Worm (Caenorhabditis elegans) whole organism, L2 larva: Measurements from ENCODE around the gene Y32H12A.7.

Experiments used
- C34F6.9 ChIP-seq: fragments of 150-350 bp; optimal IDR thresholded peaks from 2 replicates; lab custom pipeline; 2014; ENCODE audit warnings: missing biosample characterization, missing genetic modification characterization
- F13H6.1 ChIP-seq: sonication (generic microtip); optimal IDR thresholded peaks from 2 replicates; lab custom pipeline; 2016; ENCODE audit warnings: missing genetic modification characterization, missing compliant biosample characterization
- aly-2 ChIP-seq: fragments of 150-350 bp; optimal IDR thresholded peaks from 2 replicates; lab custom pipeline; 2014; ENCODE audit warnings: missing biosample characterization, missing genetic modification characterization
- blmp-1 ChIP-seq: sonication (generic microtip); optimal IDR thresholded peaks from 2 replicates; lab custom pipeline; 2017; ENCODE audit warnings: missing genetic modification characterization, mild to moderate bottlenecking, missing compliant biosample characterization, antibody characterized with exemption, moderate library complexity; ENCODE audit not compliant: insufficient read depth
- ceh-82 ChIP-seq: fragments of 150-350 bp; optimal IDR thresholded peaks from 2 replicates; lab custom pipeline; 2014; ENCODE audit warnings: missing biosample characterization, missing genetic modification characterization
- crh-2 ChIP-seq: sonication (generic microtip); optimal IDR thresholded peaks from 2 replicates; lab custom pipeline; 2017; ENCODE audit warnings: missing biosample characterization, missing genetic modification characterization
- dmd-4 ChIP-seq: sonication (generic microtip); optimal IDR thresholded peaks from 2 replicates; lab custom pipeline; 2017; ENCODE audit warnings: missing biosample characterization, missing genetic modification characterization
- elt-1 ChIP-seq: fragments of 150-350 bp; optimal IDR thresholded peaks from 2 replicates; lab custom pipeline; 2014; ENCODE audit warnings: missing biosample characterization, missing genetic modification characterization
- elt-3 ChIP-seq: sonication (generic microtip); optimal IDR thresholded peaks from 2 replicates; lab custom pipeline; 2017; ENCODE audit warnings: missing biosample characterization, missing genetic modification characterization
- fos-1 ChIP-seq: fragments of 150-350 bp; optimal IDR thresholded peaks from 2 replicates; lab custom pipeline; 2014; ENCODE audit warnings: missing biosample characterization, missing genetic modification characterization
- gmeb-1 ChIP-seq: fragments of 150-350 bp; optimal IDR thresholded peaks from 2 replicates; lab custom pipeline; 2014; ENCODE audit warnings: missing biosample characterization, missing genetic modification characterization
- lin-11 ChIP-seq: fragments of 150-350 bp; sonication (generic microtip); optimal IDR thresholded peaks from 2 replicates; lab custom pipeline; 2014; ENCODE audit warnings: missing biosample characterization, missing genetic modification characterization, inconsistent platforms, mixed read lengths
- lin-13 ChIP-seq: fragments of 150-350 bp; optimal IDR thresholded peaks from 2 replicates; lab custom pipeline; 2014; ENCODE audit warnings: missing biosample characterization, missing genetic modification reagents, missing genetic modification characterization
- lsy-2 ChIP-seq, 2 experiments: fragments of 150-350 bp in 1 of 2; sonication (generic microtip) in 1 of 2; optimal IDR thresholded peaks; 2 replicates each; lab custom pipeline; 2014 to 2017; ENCODE audit warnings: missing biosample characterization in 2 of 2, missing genetic modification characterization in 2 of 2
- mab-5 ChIP-seq: fragments of 150-350 bp; optimal IDR thresholded peaks from 2 replicates; lab custom pipeline; 2014; ENCODE audit warnings: missing biosample characterization, missing genetic modification characterization
- mbf-1 ChIP-seq: sonication (generic microtip); optimal IDR thresholded peaks from 2 replicates; lab custom pipeline; 2017; ENCODE audit warnings: missing biosample characterization, missing genetic modification characterization
- nhr-10 ChIP-seq: sonication (generic microtip); optimal IDR thresholded peaks from 2 replicates; lab custom pipeline; 2017; ENCODE audit warnings: missing biosample characterization, missing genetic modification characterization
- nhr-12 ChIP-seq: fragments of 150-350 bp; optimal IDR thresholded peaks from 2 replicates; lab custom pipeline; 2014; ENCODE audit warnings: missing biosample characterization, missing genetic modification characterization
- nhr-129 ChIP-seq: fragments of 150-350 bp; optimal IDR thresholded peaks from 2 replicates; lab custom pipeline; 2014; ENCODE audit warnings: missing biosample characterization, missing genetic modification characterization
- nhr-21 ChIP-seq: fragments of 150-350 bp; optimal IDR thresholded peaks from 2 replicates; lab custom pipeline; 2014; ENCODE audit warnings: missing biosample characterization, missing genetic modification characterization
- nhr-23 ChIP-seq: fragments of 150-350 bp; optimal IDR thresholded peaks from 2 replicates; lab custom pipeline; 2014; ENCODE audit warnings: missing biosample characterization, missing genetic modification reagents, missing genetic modification characterization
- nhr-25 ChIP-seq: fragments of 150-350 bp; sonication (generic microtip); optimal IDR thresholded peaks from 3 replicates; lab custom pipeline; 2014; ENCODE audit warnings: missing biosample characterization, missing genetic modification characterization
- nhr-6 ChIP-seq: fragments of 150-350 bp; optimal IDR thresholded peaks from 2 replicates; lab custom pipeline; 2014; ENCODE audit warnings: missing biosample characterization, missing genetic modification characterization
- nhr-77 ChIP-seq: fragments of 150-350 bp; optimal IDR thresholded peaks from 2 replicates; lab custom pipeline; 2014; ENCODE audit warnings: missing biosample characterization, missing genetic modification characterization
- peb-1 ChIP-seq: fragments of 150-350 bp; optimal IDR thresholded peaks from 2 replicates; lab custom pipeline; 2014; ENCODE audit warnings: missing biosample characterization, missing genetic modification characterization
- skn-1 ChIP-seq: sonication (generic microtip); optimal IDR thresholded peaks from 2 replicates; lab custom pipeline; 2017; ENCODE audit warnings: missing biosample characterization, missing genetic modification characterization
- snpc-4 ChIP-seq: fragments of 150-350 bp; optimal IDR thresholded peaks from 2 replicates; lab custom pipeline; 2014; ENCODE audit warnings: missing biosample characterization, missing genetic modification characterization
- unc-55 ChIP-seq: fragments of 150-350 bp; sonication (generic microtip); optimal IDR thresholded peaks from 3 replicates; lab custom pipeline; 2014; ENCODE audit warnings: missing biosample characterization, missing genetic modification reagents, missing genetic modification characterization
- zag-1 ChIP-seq: fragments of 150-350 bp; optimal IDR thresholded peaks from 2 replicates; lab custom pipeline; 2014; ENCODE audit warnings: missing biosample characterization, missing genetic modification characterization
- ztf-11 ChIP-seq: sonication (generic microtip); optimal IDR thresholded peaks from 2 replicates; lab custom pipeline; 2017; ENCODE audit warnings: missing biosample characterization, missing genetic modification characterization

Gene Y32H12A.7

ce11 chrIII:5379879-5380331, 5.3 kb downstream of the Y32H12A.7 start, which contains the start of gene paqr-2 (continued):
- TF ChIP-seq nhr-10 (tag; lab: Kevin White, UChicago) (no peak), peb-1 (tag; lab: Kevin White, UChicago) (no peak), aly-2 (tag; lab: Kevin White, UChicago) (no peak)

ce11 chrIII:5375001-5375532, 10.1 kb downstream of the Y32H12A.7 start:
- TF ChIP-seq blmp-1 (tag; lab: Kevin White, UChicago) (no peak), zag-1 (tag; lab: Kevin White, UChicago) (no peak), lin-13 (GFP tag; lab: Kevin White, UChicago) (no peak), ceh-82 (tag; lab: Kevin White, UChicago) (no peak), lin-11 (tag; lab: Kevin White, UChicago) (no peak), elt-3 (tag; lab: Kevin White, UChicago) (no peak), fos-1 (tag; lab: Kevin White, UChicago) (no peak)

ce11 chrIII:5373715-5374114, 11.5 kb downstream of the Y32H12A.7 start:
- no peak for TF ChIP-seq skn-1 (tag; lab: Kevin White, UChicago)
- no peak for TF ChIP-seq mab-5
- TF ChIP-seq nhr-6 (tag; lab: Kevin White, UChicago) = no peak
- TF ChIP-seq nhr-23 (tag; lab: Kevin White, UChicago) = no peak
- TF ChIP-seq ztf-11 (tag; lab: Kevin White, UChicago) = no peak

- peak; percentile 22 for TF ChIP-seq F13H6.1 (tag; lab: Kevin White, UChicago)
- peak in 1 of 2 experiments; percentile 24 for TF ChIP-seq lsy-2 (tag; optimal IDR thresholded peaks at IDR 0.05; lab: Kevin White, UChicago)
- TF ChIP-seq nhr-129 = peak; percentile 66
- no peak for TF ChIP-seq mab-5
- no peak for TF ChIP-seq mbf-1
- TF ChIP-seq nhr-21 (tag; lab: Kevin White, UChicago) = no peak
- no peak for TF ChIP-seq nhr-10 (tag; lab: Kevin White, UChicago)
Observed at ce11 chrIII:5372884-5373283, 12.3 kb downstream of the Y32H12A.7 start.

- no peak for TF ChIP-seq F13H6.1 (tag; lab: Kevin White, UChicago)
- no peak for TF ChIP-seq nhr-21 (tag; lab: Kevin White, UChicago)
- no peak for TF ChIP-seq nhr-77 (tag; lab: Kevin White, UChicago)
- TF ChIP-seq lin-13 (GFP tag; lab: Kevin White, UChicago) = no peak
- TF ChIP-seq nhr-25 (tag; lab: Kevin White, UChicago) = no peak
- no peak for TF ChIP-seq lin-11 (tag; lab: Kevin White, UChicago)
- no peak for TF ChIP-seq zag-1 (tag; lab: Kevin White, UChicago)
- no peak for TF ChIP-seq crh-2 (tag; lab: Kevin White, UChicago)
- peak; percentile 92 for TF ChIP-seq unc-55 (GFP tag; lab: Kevin White, UChicago)
- no peak for TF ChIP-seq elt-1 (tag; lab: Kevin White, UChicago)
- no peak for TF ChIP-seq nhr-23 (tag; lab: Kevin White, UChicago)
- TF ChIP-seq nhr-6 (tag; lab: Kevin White, UChicago) = no peak
- no peak for TF ChIP-seq dmd-4 (tag; lab: Kevin White, UChicago)
- TF ChIP-seq mab-5 = peak; percentile 22
Observed at ce11 chrIII:5371226-5371926, 13.8 kb downstream of the Y32H12A.7 start, which contains the start of gene szy-2. Gene szy-2, minus strand, starts transcription at chrIII:5371276.

- TF ChIP-seq nhr-129 (peak; percentile 61), skn-1 (tag; lab: Kevin White, UChicago) (peak; percentile 85), gmeb-1 (peak; percentile 56), fos-1 (tag; lab: Kevin White, UChicago) (peak; percentile 8), dmd-4 (tag; lab: Kevin White, UChicago) (no peak), lsy-2 (tag; optimal IDR thresholded peaks at IDR 0.05; lab: Kevin White, UChicago) (peak in 1 of 2 experiments; percentile 45), nhr-25 (tag; lab: Kevin White, UChicago) (peak; percentile 59), F13H6.1 (tag; lab: Kevin White, UChicago) (peak; percentile 33), C34F6.9 (tag; lab: Kevin White, UChicago) (peak; percentile 21), nhr-12 (no peak), crh-2 (tag; lab: Kevin White, UChicago) (peak; percentile 48), elt-1 (tag; lab: Kevin White, UChicago) (no peak), unc-55 (GFP tag; lab: Kevin White, UChicago) (peak; percentile 4), snpc-4 (tag; lab: Kevin White, UChicago) (no peak)
Observed at ce11 chrIII:5367995-5368899, 17.0 kb downstream of the Y32H12A.7 start, which contains the start of gene dhs-9. Gene dhs-9, minus strand, starts transcription at chrIII:5368045.
